Worm (Caenorhabditis elegans): Measurements from ENCODE around the gene enu-3.1.

ce11 chrIII:10391628-10392027, 44.4 kb upstream of the enu-3.1 start, which contains the start of gene M03C11.9:
- TF ChIP-seq blmp-1 (tag; optimal IDR thresholded peaks at IDR 0.05; ENCODE audit: insufficient read depth): no peak
- TF ChIP-seq ceh-16 (tag; optimal IDR thresholded peaks at IDR 0.05): no peak
- no peak for TF ChIP-seq snpc-4 (tag; optimal IDR thresholded peaks at IDR 0.05)
- no peak for TF ChIP-seq unc-62 (GFP tag; optimal IDR thresholded peaks at IDR 0.05)
- no peak for TF ChIP-seq fos-1 (tag; optimal IDR thresholded peaks at IDR 0.05)
- TF ChIP-seq zag-1 (tag; optimal IDR thresholded peaks at IDR 0.05): no peak
- TF ChIP-seq nhr-11 (tag; optimal IDR thresholded peaks at IDR 0.05): no peak
- no peak for TF ChIP-seq dmd-4 (tag; optimal IDR thresholded peaks at IDR 0.05)
- no peak for TF ChIP-seq mdl-1 (tag; optimal IDR thresholded peaks at IDR 0.05)
- TF ChIP-seq nhr-77 (tag; optimal IDR thresholded peaks at IDR 0.05): no peak
- TF ChIP-seq ztf-11 (tag; optimal IDR thresholded peaks at IDR 0.05): no peak
- no peak for TF ChIP-seq nhr-25 (tag; optimal IDR thresholded peaks at IDR 0.05)
- TF ChIP-seq skn-1 (tag; optimal IDR thresholded peaks at IDR 0.05): no peak

Measured in whole organism, L2 larva.